Fruit fly (Drosophila melanogaster) whole organism, embryonic: ENCODE results near the gene CG12680.
A peak's percentile ranks its signal among the peaks of the same experiment; 100 is the strongest.

ENCODE experiments used
- CG10979 ChIP-seq: fragments of 200-800 bp; sonication (Bioruptor generic); optimal IDR thresholded peaks from 2 replicates; lab custom pipeline; 2018; ENCODE audit warnings: missing biosample characterization, mild to moderate bottlenecking, missing genetic modification characterization, moderate library complexity
- CG11398 ChIP-seq: fragments of 200-800 bp; sonication (Bioruptor generic); optimal IDR thresholded peaks from 2 replicates; lab custom pipeline; 2016; ENCODE audit warnings: missing biosample characterization, missing genetic modification characterization
- CG11695 ChIP-seq: fragments of 200-800 bp; sonication (Bioruptor generic); IDR thresholded peaks from 3 replicates; pipeline ENCODE4 v1.3.6; 2022; ENCODE audit warnings: missing biosample characterization, missing genetic modification characterization
- CG12104 ChIP-seq: fragments of 200-800 bp; sonication (Bioruptor generic); optimal IDR thresholded peaks from 3 replicates; lab custom pipeline; 2016; ENCODE audit warnings: missing biosample characterization, missing genetic modification characterization
- CG12942 ChIP-seq: fragments of 200-800 bp; sonication (Bioruptor generic); optimal IDR thresholded peaks from 3 replicates; lab custom pipeline; 2016; ENCODE audit warnings: missing biosample characterization, missing genetic modification characterization
- CG13296 ChIP-seq: fragments of 200-800 bp; sonication (Bioruptor generic); optimal IDR thresholded peaks from 3 replicates; lab custom pipeline; 2018; ENCODE audit warnings: missing biosample characterization, mild to moderate bottlenecking, missing genetic modification characterization
- CG13775 ChIP-seq: fragments of 200-800 bp; sonication (Bioruptor generic); optimal IDR thresholded peaks from 3 replicates; lab custom pipeline; 2017; ENCODE audit warnings: missing biosample characterization, mild to moderate bottlenecking, missing genetic modification characterization
- CG15269 ChIP-seq: fragments of 200-800 bp; sonication (Bioruptor generic); optimal IDR thresholded peaks from 2 replicates; lab custom pipeline; 2018; ENCODE audit warnings: missing biosample characterization, mild to moderate bottlenecking, missing genetic modification characterization, moderate library complexity
- CG18476 ChIP-seq: fragments of 200-800 bp; sonication (Bioruptor generic); optimal IDR thresholded peaks from 2 replicates; lab custom pipeline; 2016; ENCODE audit warnings: missing biosample characterization, mild to moderate bottlenecking, missing genetic modification characterization
- CG4328 ChIP-seq: fragments of 200-800 bp; sonication (Bioruptor generic); optimal IDR thresholded peaks from 3 replicates; lab custom pipeline; 2017; ENCODE audit warnings: missing biosample characterization, missing genetic modification reagents, missing genetic modification characterization
- CG7372 ChIP-seq: fragments of 200-800 bp; sonication (Bioruptor generic); IDR thresholded peaks from 2 replicates; pipeline ENCODE4 v1.3.6; 2022; ENCODE audit warnings: missing biosample characterization, missing genetic modification characterization
- CG7745 ChIP-seq: fragments of 200-800 bp; sonication (Bioruptor generic); optimal IDR thresholded peaks from 2 replicates; lab custom pipeline; 2018; ENCODE audit warnings: missing biosample characterization, mild to moderate bottlenecking, missing genetic modification characterization, moderate library complexity
- Dp ChIP-seq: fragments of 200-800 bp; sonication (Bioruptor generic); optimal IDR thresholded peaks from 2 replicates; lab custom pipeline; 2018; ENCODE audit warnings: missing biosample characterization, mild to moderate bottlenecking, missing genetic modification characterization, moderate library complexity
- GATAe ChIP-seq: fragments of 200-800 bp; sonication (Bioruptor generic); conservative IDR thresholded peaks from 2 replicates; pipeline ENCODE4 v1.3.6; 2022; ENCODE audit warnings: missing biosample characterization, missing genetic modification characterization
- Gsc ChIP-seq: fragments of 200-800 bp; sonication (Bioruptor generic); IDR thresholded peaks from 2 replicates; pipeline ENCODE4 v1.3.6; 2022; ENCODE audit warnings: missing biosample characterization, missing genetic modification characterization
- Gug ChIP-seq: fragments of 200-800 bp; sonication (Bioruptor generic); IDR thresholded peaks from 4 replicates; pipeline ENCODE4 v1.3.6; 2022; ENCODE audit warnings: missing biosample characterization, missing genetic modification characterization
- Hey ChIP-seq: fragments of 200-800 bp; sonication (Bioruptor generic); optimal IDR thresholded peaks from 3 replicates; lab custom pipeline; 2018; ENCODE audit warnings: missing biosample characterization, mild to moderate bottlenecking, missing genetic modification characterization
- Mrtf ChIP-seq: fragments of 200-800 bp; sonication (Bioruptor generic); IDR thresholded peaks from 3 replicates; pipeline ENCODE4 v1.3.6; 2022; ENCODE audit warnings: missing biosample characterization, missing genetic modification characterization
- NC2α ChIP-seq: fragments of 200-800 bp; sonication (Bioruptor generic); optimal IDR thresholded peaks from 2 replicates; lab custom pipeline; 2016; ENCODE audit warnings: missing biosample characterization, missing genetic modification characterization
- PHDP ChIP-seq: fragments of 200-800 bp; sonication (Bioruptor generic); optimal IDR thresholded peaks from 3 replicates; lab custom pipeline; 2018; ENCODE audit warnings: missing biosample characterization, mild to moderate bottlenecking, missing genetic modification characterization, moderate library complexity
- Ravus ChIP-seq: fragments of 200-800 bp; sonication (Bioruptor generic); IDR thresholded peaks from 2 replicates; pipeline ENCODE4 v1.3.6; 2022; ENCODE audit warnings: missing biosample characterization, missing genetic modification characterization
- Scr ChIP-seq: fragments of 200-800 bp; sonication (Bioruptor generic); IDR thresholded peaks from 2 replicates; pipeline ENCODE4 v1.3.6; 2022; ENCODE audit warnings: missing biosample characterization, missing genetic modification characterization; ENCODE audit not compliant: partially characterized antibody
- Six4 ChIP-seq: fragments of 200-800 bp; sonication (Bioruptor generic); optimal IDR thresholded peaks from 2 replicates; lab custom pipeline; 2016; ENCODE audit warnings: missing biosample characterization, missing genetic modification characterization
- Ssrp ChIP-seq: fragments of 200-800 bp; sonication (Bioruptor generic); optimal IDR thresholded peaks from 2 replicates; lab custom pipeline; 2018; ENCODE audit warnings: missing biosample characterization, mild to moderate bottlenecking, missing genetic modification characterization, moderate library complexity
- Stat92E ChIP-seq, 3 experiments: fragments of >200 bp in 2 of 3; fragments of 200-800 bp in 1 of 3; sonication (Bioruptor generic) in 1 of 3; optimal IDR thresholded peaks; 2 replicates each; lab custom pipeline; 2017 to 2019; ENCODE audit warnings: missing biosample characterization in 3 of 3, missing genetic modification characterization in 3 of 3, mild to moderate bottlenecking in 1 of 3, moderate library complexity in 1 of 3
- Xbp1 ChIP-seq: fragments of 200-800 bp; sonication (Bioruptor generic); optimal IDR thresholded peaks from 3 replicates; lab custom pipeline; 2016; ENCODE audit warnings: missing biosample characterization, mild to moderate bottlenecking, missing genetic modification characterization
- ato ChIP-seq: fragments of 200-800 bp; sonication (Bioruptor generic); IDR thresholded peaks from 2 replicates; pipeline ENCODE4 v1.3.6; 2022; ENCODE audit warnings: missing biosample characterization, missing genetic modification characterization; ENCODE audit not compliant: partially characterized antibody
- chinmo ChIP-seq: fragments of 200-800 bp; sonication (Bioruptor generic); IDR thresholded peaks from 4 replicates; pipeline ENCODE4 v1.3.6; 2022; ENCODE audit warnings: missing biosample characterization, missing genetic modification characterization; ENCODE audit not compliant: partially characterized antibody
- crol ChIP-seq: fragments of 200-800 bp; sonication (Bioruptor generic); IDR thresholded peaks from 2 replicates; pipeline ENCODE4 v1.3.6; 2022; ENCODE audit warnings: missing biosample characterization, missing genetic modification characterization
- dmrt11E ChIP-seq: fragments of 200-800 bp; sonication (Bioruptor generic); optimal IDR thresholded peaks from 3 replicates; lab custom pipeline; 2018; ENCODE audit warnings: missing biosample characterization, mild to moderate bottlenecking, missing genetic modification characterization, moderate library complexity
- esg ChIP-seq: fragments of 200-800 bp; sonication (Bioruptor generic); conservative IDR thresholded peaks from 2 replicates; pipeline ENCODE4 v1.3.6; 2022; ENCODE audit warnings: missing biosample characterization, missing genetic modification characterization
- fd102C ChIP-seq: fragments of 200-800 bp; sonication (Bioruptor generic); optimal IDR thresholded peaks from 2 replicates; lab custom pipeline; 2018; ENCODE audit warnings: missing biosample characterization, mild to moderate bottlenecking, missing genetic modification characterization, moderate library complexity
- fd3F ChIP-seq: fragments of 200-800 bp; sonication (Bioruptor generic); optimal IDR thresholded peaks from 2 replicates; lab custom pipeline; 2018; ENCODE audit warnings: missing biosample characterization, mild to moderate bottlenecking, missing genetic modification characterization, moderate library complexity
- gcm2 ChIP-seq: fragments of 200-800 bp; sonication (Bioruptor generic); optimal IDR thresholded peaks from 2 replicates; lab custom pipeline; 2016; ENCODE audit warnings: missing biosample characterization, missing genetic modification characterization
- lbe ChIP-seq: fragments of 200-800 bp; sonication (Bioruptor generic); optimal IDR thresholded peaks from 2 replicates; lab custom pipeline; 2016; ENCODE audit warnings: missing biosample characterization, mild to moderate bottlenecking, missing genetic modification characterization
- mirr ChIP-seq: fragments of 200-800 bp; sonication (Bioruptor generic); optimal IDR thresholded peaks from 3 replicates; lab custom pipeline; 2018; ENCODE audit warnings: missing biosample characterization, mild to moderate bottlenecking, missing genetic modification characterization
- mld ChIP-seq: fragments of 200-800 bp; sonication (Bioruptor generic); IDR thresholded peaks from 3 replicates; pipeline ENCODE4 v1.3.6; 2022; ENCODE audit warnings: missing biosample characterization, missing genetic modification characterization; ENCODE audit not compliant: partially characterized antibody
- onecut ChIP-seq: fragments of 200-800 bp; sonication (Bioruptor generic); IDR thresholded peaks from 2 replicates; pipeline ENCODE4 v1.3.6; 2022; ENCODE audit warnings: missing biosample characterization, missing genetic modification characterization
- pfk ChIP-seq: fragments of 200-800 bp; sonication (Bioruptor generic); optimal IDR thresholded peaks from 2 replicates; lab custom pipeline; 2018; ENCODE audit warnings: missing biosample characterization, mild to moderate bottlenecking, missing genetic modification characterization, moderate library complexity
- pum ChIP-seq: fragments of 200-800 bp; sonication (Bioruptor generic); optimal IDR thresholded peaks from 2 replicates; lab custom pipeline; 2016; ENCODE audit warnings: missing biosample characterization, missing genetic modification characterization
- rib ChIP-seq: fragments of 200-800 bp; sonication (Bioruptor generic); IDR thresholded peaks from 2 replicates; pipeline ENCODE4 v1.3.6; 2022; ENCODE audit warnings: missing biosample characterization, missing genetic modification characterization
- sens-2 ChIP-seq: fragments of 200-800 bp; sonication (Bioruptor generic); IDR thresholded peaks from 2 replicates; pipeline ENCODE4 v1.3.6; 2022; ENCODE audit warnings: missing biosample characterization, missing genetic modification characterization
- sqz ChIP-seq: fragments of 200-800 bp; sonication (Bioruptor generic); optimal IDR thresholded peaks from 3 replicates; lab custom pipeline; 2018; ENCODE audit warnings: missing biosample characterization, mild to moderate bottlenecking, missing genetic modification characterization
- trh ChIP-seq: fragments of 200-800 bp; sonication (Bioruptor generic); optimal IDR thresholded peaks from 2 replicates; lab custom pipeline; 2016; ENCODE audit warnings: missing biosample characterization, missing genetic modification characterization
- usp ChIP-seq: fragments of >200 bp; optimal IDR thresholded peaks from 2 replicates; lab custom pipeline; 2017; ENCODE audit warnings: missing biosample characterization, missing genetic modification characterization
- wek ChIP-seq: fragments of 200-800 bp; sonication (Bioruptor generic); optimal IDR thresholded peaks from 3 replicates; lab custom pipeline; 2018; ENCODE audit warnings: missing biosample characterization, mild to moderate bottlenecking, missing genetic modification characterization, moderate library complexity
- zen2 ChIP-seq: fragments of 200-800 bp; sonication (Bioruptor generic); IDR thresholded peaks from 3 replicates; pipeline ENCODE4 v1.3.6; 2022; ENCODE audit warnings: missing biosample characterization, missing genetic modification characterization; ENCODE audit not compliant: partially characterized antibody
- zf30C ChIP-seq: fragments of 200-800 bp; sonication (Bioruptor generic); optimal IDR thresholded peaks from 3 replicates; lab custom pipeline; 2018; ENCODE audit warnings: missing biosample characterization, mild to moderate bottlenecking, missing genetic modification characterization

The CG12680 gene

dm6 chrX:5041525-5042454, 44.5 kb downstream of the CG12680 start (continued):
- TF ChIP-seq onecut (GFP tag; lab: Robert Waterston, UW) (peak; percentile 37; the same call in 1 of the 2 replicates), Mrtf (GFP tag; lab: Robert Waterston, UW) (peak; percentile 71), dmrt11E (tag; lab: Kevin White, UChicago) (peak; percentile 7), CG15269 (tag; lab: Kevin White, UChicago) (peak; percentile 75), Six4 (GFP tag; lab: Kevin White, UChicago) (peak; percentile 0), GATAe (no peak; the same call in 1 of the 2 replicates), fd3F (GFP tag; lab: Kevin White, UChicago) (peak; percentile 62), mld (GFP tag; lab: Robert Waterston, UW) (no peak), Ssrp (tag; lab: Kevin White, UChicago) (peak; percentile 50), CG7745 (tag; lab: Kevin White, UChicago) (no peak), crol (GFP tag; lab: Robert Waterston, UW) (no peak), zen2 (GFP tag; lab: Robert Waterston, UW) (no peak), CG12104 (GFP tag; lab: Kevin White, UChicago) (peak; percentile 21), CG10979 (peak; percentile 48), trh (GFP tag; lab: Kevin White, UChicago) (peak; percentile 29), Ravus (peak; percentile 47), Xbp1 (GFP tag; lab: Kevin White, UChicago) (peak; percentile 60), chinmo (GFP tag; lab: Robert Waterston, UW) (0 out of 4 replicates have a peak, but pooled peaks have one; percentile 24), CG11695 (GFP tag; lab: Robert Waterston, UW) (peak; percentile 86), wek (GFP tag; lab: Kevin White, UChicago) (no peak), CG4328 (GFP tag; lab: Kevin White, UChicago) (no peak), esg (GFP tag; lab: Robert Waterston, UW) (peak; percentile 77), Dp (no peak), gcm2 (GFP tag; lab: Kevin White, UChicago) (no peak), usp (GFP tag; lab: Kevin White, UChicago) (no peak), lbe (GFP tag; lab: Kevin White, UChicago) (peak; percentile 63), CG18476 (peak; percentile 39), rib (GFP tag; lab: Robert Waterston, UW) (peak; percentile 64), CG13296 (peak; percentile 56), sens-2 (GFP tag; lab: Robert Waterston, UW) (peak; percentile 70), CG7372 (GFP tag; lab: Robert Waterston, UW) (peak; percentile 80), Gsc (no peak), pum (GFP tag; lab: Kevin White, UChicago) (peak; percentile 26), ato (GFP tag; lab: Robert Waterston, UW) (no peak), sqz (GFP tag; lab: Kevin White, UChicago) (peak; percentile 36), CG12942 (GFP tag; lab: Kevin White, UChicago) (peak; percentile 12), Gug (GFP tag; lab: Robert Waterston, UW) (peak; percentile 52; the same call in 2 of the 4 replicates), Scr (GFP tag; lab: Robert Waterston, UW) (no peak), zf30C (GFP tag; lab: Kevin White, UChicago) (no peak), Stat92E (GFP tag; optimal IDR thresholded peaks at IDR 0.05; lab: Kevin White, UChicago) (no peak), CG11398 (GFP tag; lab: Kevin White, UChicago) (no peak), pfk (GFP tag; lab: Kevin White, UChicago) (no peak), NC2α (no peak), CG13775 (GFP tag; lab: Kevin White, UChicago) (peak; percentile 36), fd102C (GFP tag; lab: Kevin White, UChicago) (no peak), PHDP (tag; lab: Kevin White, UChicago) (peak; percentile 54), Hey (tag; lab: Kevin White, UChicago) (no peak), mirr (GFP tag; lab: Kevin White, UChicago) (no peak)
